Fruit fly (Drosophila melanogaster) whole organism: ENCODE data around the gene CG15386.

ENCODE experiments used
- CG8478 ChIP-seq: fragments of >200 bp; optimal IDR thresholded peaks from 2 replicates; lab custom pipeline; 2018; ENCODE audit warnings: inconsistent platforms
- Dll ChIP-seq: fragments of >200 bp; optimal IDR thresholded peaks from 2 replicates; lab custom pipeline; 2017
- EcR ChIP-seq, 2 experiments: fragments of >200 bp; optimal IDR thresholded peaks; 2 replicates each; lab custom pipeline; 2017; ENCODE audit warnings: missing biosample characterization in 2 of 2, missing genetic modification characterization in 2 of 2, missing genetic modification reagents in 2 of 2
- pan ChIP-seq: fragments of >200 bp; optimal IDR thresholded peaks from 2 replicates; lab custom pipeline; 2017
- psq ChIP-seq: fragments of >200 bp; optimal IDR thresholded peaks from 2 replicates; lab custom pipeline; 2017
- usp ChIP-seq: fragments of >200 bp; optimal IDR thresholded peaks from 2 replicates; lab custom pipeline; 2017; ENCODE audit warnings: missing biosample characterization, missing genetic modification characterization, mixed read lengths

Gene CG15386

DNA sequence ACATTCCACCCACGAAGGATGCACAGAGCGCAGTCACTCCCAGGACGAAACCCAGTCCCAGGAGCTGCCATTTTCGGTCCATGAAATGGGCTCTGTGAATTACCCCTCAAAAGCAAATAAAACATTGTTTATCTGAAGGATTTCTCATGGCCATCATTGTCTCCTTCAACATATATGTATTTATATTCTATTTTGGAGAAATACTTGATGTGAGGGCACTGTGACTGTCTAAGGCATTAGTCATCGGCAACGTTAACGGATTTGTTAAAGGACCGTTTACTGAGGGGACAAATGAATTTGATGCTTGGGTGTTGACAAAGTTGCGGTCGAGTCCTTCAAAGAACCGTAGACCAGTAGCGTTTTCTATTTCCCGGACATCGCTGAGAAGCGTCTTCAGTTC lies 22.2 kb upstream of the CG15386 start, which contains the start of gene Tengl2:
Gene Tengl2 (minus strand): TSS at position 101 of the 400 bp plus-strand sequence.
- no peak for TF ChIP-seq usp
- no peak for TF ChIP-seq Dll (lab: Kevin White, UChicago)
- TF ChIP-seq CG8478 (lab: Kevin White, UChicago): no peak
- no peak for TF ChIP-seq EcR (GFP tag; optimal IDR thresholded peaks at IDR 0.05; lab: Kevin White, UChicago)
- no peak for TF ChIP-seq pan (lab: Kevin White, UChicago)
- TF ChIP-seq psq (lab: Kevin White, UChicago): no peak

DNA sequence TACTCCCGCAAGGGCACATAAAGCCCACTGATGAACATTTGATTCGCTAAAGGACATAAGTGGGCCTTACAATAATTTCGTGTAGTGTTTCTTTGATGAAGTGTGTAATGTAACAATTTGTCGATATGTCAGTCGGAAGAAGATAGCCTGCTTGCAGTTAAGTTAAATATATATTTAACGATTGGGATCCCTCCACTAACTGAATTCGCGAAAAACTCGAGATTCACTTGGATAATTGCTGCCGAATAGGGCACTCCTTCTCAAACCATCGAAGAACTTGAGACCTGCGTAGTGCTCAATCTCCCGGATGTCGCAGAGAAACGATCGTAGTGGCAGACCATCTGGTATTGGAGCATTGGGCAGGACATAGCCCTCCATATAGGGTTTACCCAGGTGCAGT lies 21.1 kb upstream of the CG15386 start, which contains the start of gene Tengl3:
Gene Tengl3 (minus strand): TSS at position 101 of the 400 bp plus-strand sequence.
- TF ChIP-seq pan (lab: Kevin White, UChicago) (no peak), psq (lab: Kevin White, UChicago) (no peak), CG8478 (lab: Kevin White, UChicago) (no peak), usp (no peak), Dll (lab: Kevin White, UChicago) (no peak), EcR (GFP tag; optimal IDR thresholded peaks at IDR 0.05; lab: Kevin White, UChicago) (no peak)

DNA sequence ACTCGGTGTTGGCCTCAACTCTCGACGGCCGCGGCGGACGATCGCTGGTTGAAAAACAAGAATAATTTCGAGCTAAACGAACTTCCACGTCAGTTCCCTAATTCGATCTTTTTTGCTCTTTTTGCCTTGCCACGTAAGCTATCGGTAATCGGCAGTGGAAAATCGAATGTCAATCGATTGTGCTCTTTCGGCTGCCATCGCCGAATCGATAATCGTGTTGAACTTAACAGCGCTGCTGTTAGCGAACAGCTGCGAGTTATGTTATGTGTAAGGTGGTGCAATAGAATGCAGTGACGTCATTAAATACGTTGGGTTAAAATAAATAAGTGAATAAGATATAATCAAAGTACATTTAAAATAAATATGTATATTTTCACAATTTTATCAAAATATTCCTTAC lies 19.7 kb upstream of the CG15386 start, which contains the start of gene Sec24CD:
Gene Sec24CD (minus strand): TSS at position 123 of the 400 bp plus-strand sequence.
- TF ChIP-seq Dll (lab: Kevin White, UChicago) (no peak), pan (lab: Kevin White, UChicago) (no peak), usp (no peak), EcR (GFP tag; optimal IDR thresholded peaks at IDR 0.05; lab: Kevin White, UChicago) (no peak)

DNA sequence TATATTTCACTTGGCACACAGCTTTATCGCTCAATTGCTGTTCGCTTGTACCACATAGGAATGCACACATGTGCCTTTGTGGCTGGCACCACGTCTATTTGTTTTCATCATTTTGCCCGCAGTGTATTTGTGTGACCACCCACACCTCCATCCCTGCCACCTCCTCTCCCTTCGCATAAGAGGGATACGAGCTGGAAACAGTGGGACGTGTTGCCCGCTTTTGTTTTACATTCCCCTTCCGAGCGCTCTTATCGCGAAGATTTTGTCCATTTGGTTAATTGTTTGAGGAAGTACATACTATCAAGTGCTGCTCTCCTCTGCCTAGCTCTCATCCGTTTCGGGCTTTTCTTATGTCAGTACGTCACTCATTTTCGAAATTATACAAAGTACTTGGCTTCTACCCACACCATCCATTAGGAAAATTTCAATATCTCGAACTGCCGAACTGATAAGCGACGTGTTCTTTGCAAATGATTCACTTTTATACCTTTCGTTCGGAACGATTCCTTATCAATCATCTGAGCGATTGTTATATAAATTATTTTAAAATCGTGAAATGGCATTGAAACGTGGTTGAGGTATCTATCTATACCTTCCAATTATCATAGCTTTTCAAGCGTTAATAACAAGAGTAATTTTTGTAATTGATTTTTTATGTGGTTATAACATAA lies 11.3 kb upstream of the CG15386 start:
- no peak for TF ChIP-seq EcR (GFP tag; optimal IDR thresholded peaks at IDR 0.05; lab: Kevin White, UChicago)
- no peak for TF ChIP-seq CG8478 (lab: Kevin White, UChicago)
- no peak for TF ChIP-seq pan (lab: Kevin White, UChicago)
- no peak for TF ChIP-seq psq (lab: Kevin White, UChicago)
- no peak for TF ChIP-seq Dll (lab: Kevin White, UChicago)
- TF ChIP-seq usp: no peak

DNA sequence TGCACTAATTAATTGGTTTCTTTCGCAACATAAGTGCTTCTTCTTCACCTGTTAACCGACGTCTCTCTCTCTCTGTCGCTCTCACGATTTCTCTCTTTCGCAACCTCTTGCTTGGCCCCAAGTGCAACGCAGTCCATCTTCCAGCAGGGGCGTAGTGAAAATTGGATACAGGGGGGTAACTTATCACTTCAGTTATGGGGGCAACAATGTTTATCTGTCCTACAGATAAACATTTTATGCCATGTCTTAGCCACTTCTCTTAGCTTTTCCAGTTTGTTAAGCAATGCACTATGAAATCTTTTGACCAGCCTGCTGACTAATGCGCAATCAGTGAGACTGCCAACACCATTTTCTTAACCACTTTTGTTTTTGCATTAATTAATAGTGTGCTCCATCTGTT lies 10.3 kb upstream of the CG15386 start:
- TF ChIP-seq EcR (GFP tag; optimal IDR thresholded peaks at IDR 0.05; lab: Kevin White, UChicago): no peak
- no peak for TF ChIP-seq usp
- TF ChIP-seq Dll (lab: Kevin White, UChicago): no peak
- no peak for TF ChIP-seq CG8478 (lab: Kevin White, UChicago)
- no peak for TF ChIP-seq psq (lab: Kevin White, UChicago)
- TF ChIP-seq pan (lab: Kevin White, UChicago): no peak

DNA sequence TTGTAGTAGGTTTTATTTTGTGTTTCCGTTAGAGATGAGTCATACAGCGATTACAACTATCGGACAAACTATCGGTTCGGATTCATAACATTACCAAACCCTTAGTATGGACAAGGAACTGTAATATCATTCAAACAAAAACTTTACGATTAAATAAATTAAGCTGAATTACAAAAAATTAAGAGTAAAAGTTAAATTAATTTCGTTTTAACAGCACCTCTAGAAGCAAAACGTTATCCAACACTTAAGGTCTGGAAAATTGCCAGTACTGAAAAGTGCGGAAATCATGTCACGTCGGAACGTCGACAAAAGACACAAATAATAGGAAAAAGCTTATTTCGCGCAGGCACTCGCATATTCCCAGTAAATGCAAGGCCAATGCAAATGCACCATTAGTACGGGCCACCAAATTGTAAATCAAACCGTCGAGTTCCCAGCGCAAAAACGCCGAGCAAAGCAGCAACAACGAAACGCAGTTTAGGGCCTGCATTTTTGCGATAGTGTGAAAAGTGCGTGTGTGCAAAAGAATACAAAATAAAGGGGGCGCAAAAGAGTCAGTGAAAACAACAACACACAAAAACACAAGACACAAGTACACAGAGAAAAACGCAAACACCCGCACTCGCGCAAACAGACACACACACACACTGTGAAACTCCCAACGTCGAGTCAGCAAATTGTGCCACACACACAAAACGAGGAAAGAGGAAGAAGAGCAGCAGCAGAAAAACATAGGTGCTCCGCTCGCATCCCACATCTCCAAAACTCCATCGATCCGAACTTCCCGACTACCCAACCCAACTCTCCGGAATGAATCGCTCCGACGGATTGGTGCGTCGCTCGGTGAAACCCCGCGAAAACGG lies 9.4 kb upstream of the CG15386 start, which contains the start of the genes CG15387 and sau:
Gene CG15387 (minus strand): TSS at position 36 of the 863 bp plus-strand sequence.
Gene sau (plus strand): TSS at position 84 of the 863 bp plus-strand sequence.
- TF ChIP-seq Dll (lab: Kevin White, UChicago) (no peak), usp (no peak), psq (lab: Kevin White, UChicago) (no peak), CG8478 (lab: Kevin White, UChicago) (no peak), pan (lab: Kevin White, UChicago) (no peak), EcR (GFP tag; optimal IDR thresholded peaks at IDR 0.05; lab: Kevin White, UChicago) (no peak)

DNA sequence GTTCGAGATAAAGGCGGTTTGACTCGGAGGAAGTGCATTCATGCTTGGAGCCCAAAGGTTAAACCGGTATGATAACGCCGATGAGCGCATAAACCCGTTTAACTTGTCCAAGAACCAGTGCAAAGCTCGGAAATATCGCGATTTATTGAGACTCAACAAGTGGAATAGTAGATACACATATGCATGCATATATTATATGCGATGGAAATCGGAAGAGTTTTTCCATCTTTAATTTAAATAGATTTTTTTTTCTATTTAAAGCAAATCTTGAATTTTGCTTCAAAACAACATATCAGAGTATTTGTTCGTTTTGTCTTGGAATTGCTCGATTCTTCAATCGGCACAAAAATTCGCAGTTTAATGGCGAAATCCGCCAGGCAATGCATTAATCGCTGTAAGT lies 5.3 kb upstream of the CG15386 start:
- TF ChIP-seq pan (lab: Kevin White, UChicago) (no peak), psq (lab: Kevin White, UChicago) (no peak), EcR (GFP tag; optimal IDR thresholded peaks at IDR 0.05; lab: Kevin White, UChicago) (no peak), CG8478 (lab: Kevin White, UChicago) (no peak), Dll (lab: Kevin White, UChicago) (no peak), usp (no peak)

DNA sequence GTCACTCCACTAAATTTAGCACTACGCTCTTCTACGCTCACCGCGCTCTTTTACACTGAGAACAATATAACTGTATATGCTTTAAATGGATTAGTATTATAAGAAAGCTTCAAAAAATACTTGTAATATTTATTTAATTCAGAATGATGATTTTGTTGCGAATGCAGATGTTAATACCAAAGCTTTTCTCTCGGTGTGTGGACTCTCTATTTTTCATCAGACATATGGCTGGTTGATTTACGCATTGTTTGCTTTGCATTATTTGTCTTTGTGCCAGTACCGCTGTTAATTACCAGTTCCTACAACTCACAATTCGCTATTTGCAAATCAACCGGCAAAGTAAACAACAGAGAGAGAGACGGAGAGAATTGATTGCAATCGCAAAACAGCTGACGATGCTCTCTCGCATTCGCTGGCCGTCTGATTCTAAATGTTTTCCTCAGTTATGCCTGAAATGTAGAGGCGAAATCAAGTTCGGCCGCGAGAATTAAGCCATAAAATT lies 4.7 kb upstream of the CG15386 start:
- TF ChIP-seq psq (lab: Kevin White, UChicago): no peak
- no peak for TF ChIP-seq usp
- no peak for TF ChIP-seq EcR (GFP tag; optimal IDR thresholded peaks at IDR 0.05; lab: Kevin White, UChicago)
- no peak for TF ChIP-seq pan (lab: Kevin White, UChicago)
- no peak for TF ChIP-seq Dll (lab: Kevin White, UChicago)
- no peak for TF ChIP-seq CG8478 (lab: Kevin White, UChicago)

DNA sequence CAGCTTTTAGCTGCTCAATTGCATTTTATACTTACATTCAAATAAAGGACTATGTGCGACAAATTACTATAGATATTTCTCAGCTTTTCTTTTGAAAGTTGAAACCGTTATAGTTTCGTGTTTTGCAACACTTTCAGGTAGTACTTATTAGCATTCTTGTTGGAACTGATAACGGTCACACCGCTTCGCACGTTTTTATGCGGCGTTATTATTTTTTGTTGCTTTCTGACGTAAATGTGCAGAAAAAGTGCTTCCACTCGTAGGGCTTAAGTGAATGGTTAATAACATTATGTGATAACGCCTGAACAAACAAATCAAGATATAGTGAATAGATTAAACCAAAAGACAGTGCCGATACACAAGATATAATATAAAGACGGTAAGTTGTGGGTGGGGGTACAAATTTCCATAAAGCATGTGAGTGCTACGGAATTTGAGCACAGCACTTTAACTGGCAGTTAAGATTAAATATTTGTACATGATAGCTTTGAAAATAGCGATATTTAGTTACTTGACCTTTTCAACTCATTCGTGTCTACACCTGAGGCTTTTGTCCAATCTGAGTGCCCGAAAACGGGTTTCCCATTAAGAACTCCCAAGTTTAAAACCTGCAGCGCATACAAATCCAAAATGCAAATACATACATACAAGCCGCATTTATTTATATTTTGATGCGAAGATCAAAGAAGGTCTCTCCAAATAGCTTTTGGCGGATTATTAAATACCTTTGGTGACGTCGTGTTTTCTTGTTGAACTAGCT lies 3.7 kb upstream of the CG15386 start, which contains the start of gene papi:
Gene papi (plus strand): TSS at position 176 of the 760 bp plus-strand sequence.
- TF ChIP-seq psq (lab: Kevin White, UChicago) (no peak), CG8478 (lab: Kevin White, UChicago) (no peak), usp (no peak), Dll (lab: Kevin White, UChicago) (no peak), EcR (GFP tag; optimal IDR thresholded peaks at IDR 0.05; lab: Kevin White, UChicago) (no peak), pan (lab: Kevin White, UChicago) (no peak)

DNA sequence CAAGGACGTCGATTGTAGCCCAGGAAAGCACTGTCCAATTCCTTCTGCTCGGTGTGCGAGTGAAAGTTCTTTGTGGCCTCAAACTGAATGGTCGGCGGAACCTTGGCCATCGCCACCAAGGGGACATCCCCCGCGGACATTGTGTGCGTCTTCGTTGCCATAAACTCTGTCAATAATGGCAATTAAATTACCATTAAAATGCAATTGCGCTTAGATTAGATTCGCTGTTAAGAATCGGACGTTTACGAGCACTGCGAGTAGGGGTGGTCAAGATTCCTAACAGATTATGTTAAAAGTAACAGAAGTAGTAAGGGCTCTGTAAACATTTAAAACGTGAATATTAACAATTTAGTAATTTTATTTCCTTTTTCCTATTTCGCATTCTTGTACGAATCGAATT lies 981 bp downstream of the CG15386 start, which contains the start of gene daed:
Gene daed (minus strand): TSS at position 247 of the 400 bp plus-strand sequence.
- TF ChIP-seq Dll (lab: Kevin White, UChicago) (no peak), EcR (GFP tag; optimal IDR thresholded peaks at IDR 0.05; lab: Kevin White, UChicago) (no peak), psq (lab: Kevin White, UChicago) (no peak), usp (no peak), CG8478 (lab: Kevin White, UChicago) (no peak), pan (lab: Kevin White, UChicago) (no peak)
